Fruit fly (Drosophila melanogaster) whole organism, embryonic: ENCODE measurements around the gene CG9300.

Source experiments
- CG10543 ChIP-seq: fragments of 200-800 bp; sonication (Bioruptor generic); optimal IDR thresholded peaks from 3 replicates; lab custom pipeline; 2017; ENCODE audit warnings: missing biosample characterization, mild to moderate bottlenecking, missing genetic modification characterization, moderate library complexity
- CG15269 ChIP-seq: fragments of 200-800 bp; sonication (Bioruptor generic); optimal IDR thresholded peaks from 2 replicates; lab custom pipeline; 2018; ENCODE audit warnings: missing biosample characterization, mild to moderate bottlenecking, missing genetic modification characterization, moderate library complexity
- CG6175 ChIP-seq: fragments of 200-800 bp; sonication (Bioruptor generic); IDR thresholded peaks from 3 replicates; pipeline ENCODE4 v1.3.6; 2022; ENCODE audit warnings: missing biosample characterization, missing genetic modification characterization
- CHES-1-like ChIP-seq: fragments of 200-800 bp; sonication (Bioruptor generic); optimal IDR thresholded peaks from 2 replicates; lab custom pipeline; 2016; ENCODE audit warnings: missing biosample characterization, missing genetic modification characterization
- CTCF ChIP-seq: fragments of 200-800 bp; sonication (Bioruptor generic); optimal IDR thresholded peaks from 2 replicates; lab custom pipeline; 2017; ENCODE audit warnings: missing biosample characterization, mild to moderate bottlenecking, missing genetic modification characterization, moderate library complexity
- NFAT ChIP-seq: fragments of 200-800 bp; sonication (Bioruptor generic); IDR thresholded peaks from 2 replicates; pipeline ENCODE4 v1.3.6; 2022; ENCODE audit warnings: missing biosample characterization, missing genetic modification characterization
- Poxn ChIP-seq: fragments of 200-800 bp; sonication (Bioruptor generic); IDR thresholded peaks from 2 replicates; pipeline ENCODE4 v1.3.6; 2022; ENCODE audit warnings: missing biosample characterization, missing genetic modification characterization
- Ptx1 ChIP-seq: fragments of 200-800 bp; sonication (Bioruptor generic); IDR thresholded peaks from 2 replicates; pipeline ENCODE4 v1.3.6; 2022; ENCODE audit warnings: missing biosample characterization, missing genetic modification characterization
- Side ChIP-seq: fragments of 200-800 bp; sonication (Bioruptor generic); optimal IDR thresholded peaks from 2 replicates; lab custom pipeline; 2016; ENCODE audit warnings: missing biosample characterization, missing genetic modification characterization
- aop ChIP-seq: fragments of 200-800 bp; sonication (Bioruptor generic); IDR thresholded peaks from 2 replicates; pipeline ENCODE4 v1.3.6; 2022; ENCODE audit warnings: missing biosample characterization, missing genetic modification characterization
- da ChIP-seq: fragments of 200-800 bp; sonication (Bioruptor generic); optimal IDR thresholded peaks from 2 replicates; lab custom pipeline; 2016; ENCODE audit warnings: missing biosample characterization, missing genetic modification characterization
- jing ChIP-seq: fragments of 200-800 bp; sonication (Bioruptor generic); optimal IDR thresholded peaks from 2 replicates; lab custom pipeline; 2018; ENCODE audit warnings: missing biosample characterization, mild to moderate bottlenecking, missing genetic modification characterization
- nerfin-2 ChIP-seq: fragments of 200-800 bp; sonication (Bioruptor generic); IDR thresholded peaks from 2 replicates; pipeline ENCODE4 v1.3.6; 2022; ENCODE audit warnings: missing biosample characterization, missing genetic modification characterization; ENCODE audit not compliant: partially characterized antibody
- psq ChIP-seq: fragments of 200-800 bp; sonication (Bioruptor generic); optimal IDR thresholded peaks from 2 replicates; lab custom pipeline; 2017; ENCODE audit warnings: missing biosample characterization, missing genetic modification characterization

DNA sequence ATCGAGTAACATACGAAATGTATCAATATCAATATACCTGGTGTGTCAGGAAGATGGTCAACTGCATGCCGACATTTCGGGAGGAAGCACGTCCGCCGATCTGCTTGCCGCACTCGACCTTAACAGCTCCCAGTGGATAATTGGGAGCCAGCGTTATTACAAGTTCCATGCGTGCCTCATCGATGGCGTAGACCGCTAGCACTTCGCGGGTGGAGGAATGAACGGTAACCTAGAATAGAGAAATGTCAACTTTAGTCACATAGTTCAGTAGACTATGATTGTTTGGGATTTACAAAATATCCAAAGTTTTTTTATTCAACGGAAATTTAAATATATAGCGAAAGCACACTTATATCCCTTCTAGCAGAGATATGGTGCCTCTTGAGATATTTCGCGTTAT lies 7.4 kb upstream of the CG9300 start, which contains the start of the genes CG46435 and Rcd7:
- TF ChIP-seq CG10543 (GFP tag; lab: Kevin White, UChicago) (no peak), nerfin-2 (GFP tag; lab: Robert Waterston, UW) (no peak), CG6175 (GFP tag; lab: Robert Waterston, UW) (no peak), Ptx1 (GFP tag; lab: Robert Waterston, UW) (no peak), CTCF (GFP tag; lab: Kevin White, UChicago) (no peak), Poxn (GFP tag; lab: Robert Waterston, UW) (no peak), psq (GFP tag; lab: Kevin White, UChicago) (no peak), jing (GFP tag; lab: Kevin White, UChicago) (no peak), aop (no peak), da (GFP tag; lab: Kevin White, UChicago) (no peak), CG15269 (tag; lab: Kevin White, UChicago) (no peak), NFAT (GFP tag; lab: Robert Waterston, UW) (no peak), Side (GFP tag; lab: Kevin White, UChicago) (no peak), CHES-1-like (no peak)
